Worm (Caenorhabditis elegans) whole organism, mixed stage, embryonic: Measurements from ENCODE around the gene rab-21.

Experiments
- bed-3 ChIP-seq: fragments of 200-800 bp; sonication (Bioruptor generic); optimal IDR thresholded peaks from 3 replicates; lab custom pipeline; 2018; ENCODE audit warnings: mild to moderate bottlenecking, missing genetic modification characterization, moderate library complexity, missing compliant biosample characterization
- blmp-1 ChIP-seq: fragments of 150-350 bp; optimal IDR thresholded peaks from 2 replicates; lab custom pipeline; 2014; ENCODE audit warnings: missing biosample characterization, missing genetic modification characterization
- ceh-39 ChIP-seq: fragments of 150-350 bp; optimal IDR thresholded peaks from 2 replicates; lab custom pipeline; 2014; ENCODE audit warnings: missing biosample characterization, missing genetic modification characterization
- ceh-43 ChIP-seq: fragments of 200-800 bp; sonication (Bioruptor generic); optimal IDR thresholded peaks from 2 replicates; lab custom pipeline; 2018; ENCODE audit warnings: mild to moderate bottlenecking, missing genetic modification characterization, moderate library complexity, missing compliant biosample characterization
- cnd-1 ChIP-seq: fragments of 200-800 bp; sonication (Bioruptor generic); optimal IDR thresholded peaks from 2 replicates; lab custom pipeline; 2018; ENCODE audit warnings: mild to moderate bottlenecking, missing genetic modification characterization, missing compliant biosample characterization
- drap-1 ChIP-seq: fragments of 200-800 bp; sonication (Bioruptor generic); optimal IDR thresholded peaks from 3 replicates; lab custom pipeline; 2018; ENCODE audit warnings: mild to moderate bottlenecking, missing genetic modification characterization, missing compliant biosample characterization
- elt-1 ChIP-seq: sonication (generic microtip); optimal IDR thresholded peaks from 2 replicates; lab custom pipeline; 2017; ENCODE audit warnings: missing genetic modification characterization, mild to moderate bottlenecking, missing compliant biosample characterization, antibody characterized with exemption, moderate library complexity, borderline replicate concordance; ENCODE audit not compliant: insufficient read depth
- elt-3 ChIP-seq: fragments of 150-350 bp; optimal IDR thresholded peaks from 2 replicates; lab custom pipeline; 2014; ENCODE audit warnings: missing biosample characterization, missing genetic modification characterization
- flh-1 ChIP-seq: fragments of 200-800 bp; sonication (Bioruptor generic); optimal IDR thresholded peaks from 2 replicates; lab custom pipeline; 2018; ENCODE audit warnings: mild to moderate bottlenecking, missing genetic modification characterization, moderate library complexity, missing compliant biosample characterization
- ham-2 ChIP-seq: fragments of 200-800 bp; sonication (Bioruptor generic); optimal IDR thresholded peaks from 2 replicates; lab custom pipeline; 2018; ENCODE audit warnings: mild to moderate bottlenecking, missing genetic modification characterization, missing compliant biosample characterization
- hlh-1 ChIP-seq: fragments of 150-350 bp; optimal IDR thresholded peaks from 2 replicates; lab custom pipeline; 2014; ENCODE audit warnings: missing biosample characterization, missing genetic modification reagents, missing genetic modification characterization
- lsy-2 ChIP-seq: fragments of 150-350 bp; optimal IDR thresholded peaks from 2 replicates; lab custom pipeline; 2014; ENCODE audit warnings: missing biosample characterization, missing genetic modification characterization
- mab-5 ChIP-seq: fragments of 150-350 bp; optimal IDR thresholded peaks from 2 replicates; lab custom pipeline; 2014; ENCODE audit warnings: missing biosample characterization, missing genetic modification characterization
- mls-2 ChIP-seq: sonication (generic microtip); optimal IDR thresholded peaks from 2 replicates; lab custom pipeline; 2016; ENCODE audit warnings: mild to moderate bottlenecking, missing genetic modification characterization, moderate library complexity, missing compliant biosample characterization
- nhr-12 ChIP-seq: fragments of 150-350 bp; optimal IDR thresholded peaks from 2 replicates; lab custom pipeline; 2014; ENCODE audit warnings: missing biosample characterization, missing genetic modification characterization
- nhr-2 ChIP-seq: fragments of 150-350 bp; optimal IDR thresholded peaks from 2 replicates; lab custom pipeline; 2014; ENCODE audit warnings: missing biosample characterization, missing genetic modification characterization
- nhr-237 ChIP-seq: fragments of 150-350 bp; optimal IDR thresholded peaks from 2 replicates; lab custom pipeline; 2014; ENCODE audit warnings: missing biosample characterization, missing genetic modification characterization
- pha-4 ChIP-seq: fragments of 150-350 bp; optimal IDR thresholded peaks from 2 replicates; lab custom pipeline; 2018; ENCODE audit warnings: missing biosample characterization, missing genetic modification reagents, missing genetic modification characterization
- sem-2 ChIP-seq: fragments of 200-800 bp; sonication (Bioruptor generic); optimal IDR thresholded peaks from 2 replicates; lab custom pipeline; 2018; ENCODE audit warnings: mild to moderate bottlenecking, missing genetic modification characterization, missing compliant biosample characterization
- sptf-1 ChIP-seq: sonication (generic microtip); optimal IDR thresholded peaks from 2 replicates; lab custom pipeline; 2017; ENCODE audit warnings: mild to moderate bottlenecking, missing genetic modification characterization, moderate library complexity, missing compliant biosample characterization
- unc-62 ChIP-seq: fragments of 150-350 bp; optimal IDR thresholded peaks from 2 replicates; lab custom pipeline; 2014; ENCODE audit warnings: missing biosample characterization, missing genetic modification reagents, missing genetic modification characterization
- zip-8 ChIP-seq: fragments of 150-350 bp; optimal IDR thresholded peaks from 2 replicates; lab custom pipeline; 2014; ENCODE audit warnings: missing biosample characterization, missing genetic modification characterization
- ztf-11 ChIP-seq: fragments of 150-350 bp; optimal IDR thresholded peaks from 2 replicates; lab custom pipeline; 2014; ENCODE audit warnings: missing biosample characterization, missing genetic modification characterization

Gene rab-21

ce11 chrII:8704413-8704874 lies 10.4 kb downstream of the rab-21 start, which contains the start of gene prx-5:
prx-5 (plus strand) TSS chrII:8704824.
- TF ChIP-seq ztf-11 (tag; lab: Kevin White, UChicago) (no peak), sem-2 (GFP tag; lab: Kevin White, UChicago) (no peak)

ce11 chrII:8703729-8704128 lies 11.1 kb downstream of the rab-21 start, which contains the start of gene ceh-7:
ceh-7 (minus strand) TSS chrII:8703829.
- TF ChIP-seq mls-2 (no peak), nhr-12 (tag; lab: Kevin White, UChicago) (no peak), unc-62 (no peak), cnd-1 (tag; lab: Kevin White, UChicago) (no peak)

- peak; percentile 52 for TF ChIP-seq pha-4 (tag; lab: Kevin White, UChicago)
- no peak for TF ChIP-seq zip-8
- TF ChIP-seq lsy-2, result no peak
- TF ChIP-seq nhr-237 (tag; lab: Kevin White, UChicago), result no peak
Measured at ce11 chrII:8701619-8702350, 13.0 kb downstream of the rab-21 start, which contains the start of gene sphk-1. sphk-1 (minus strand) TSS chrII:8701669.

- TF ChIP-seq nhr-12 (tag; lab: Kevin White, UChicago) (no peak), lsy-2 (peak; percentile 73)
Measured at ce11 chrII:8701059-8701458, 13.8 kb downstream of the rab-21 start.

ce11 chrII:8698828-8699227 lies 16.0 kb downstream of the rab-21 start, which contains the start of gene chdh-1:
chdh-1 (minus strand) TSS chrII:8698928.
- TF ChIP-seq bed-3 (GFP tag; lab: Kevin White, UChicago) (no peak), ceh-39 (tag; lab: Kevin White, UChicago) (no peak)

- no peak for TF ChIP-seq unc-62
- TF ChIP-seq mls-2, result no peak
- TF ChIP-seq zip-8, result no peak
- no peak for TF ChIP-seq sptf-1 (tag; lab: Kevin White, UChicago)
- no peak for TF ChIP-seq ceh-43 (GFP tag; lab: Kevin White, UChicago)
- TF ChIP-seq drap-1 (GFP tag; lab: Kevin White, UChicago), result no peak
- no peak for TF ChIP-seq ceh-39 (tag; lab: Kevin White, UChicago)
- no peak for TF ChIP-seq mab-5
- no peak for TF ChIP-seq hlh-1 (tag; lab: Kevin White, UChicago)
- TF ChIP-seq ham-2 (GFP tag; lab: Kevin White, UChicago), result no peak
- no peak for TF ChIP-seq nhr-2 (tag; lab: Kevin White, UChicago)
- no peak for TF ChIP-seq blmp-1 (tag; lab: Kevin White, UChicago)
- no peak for TF ChIP-seq nhr-12 (tag; lab: Kevin White, UChicago)
- no peak for TF ChIP-seq lsy-2
- TF ChIP-seq ztf-11 (tag; lab: Kevin White, UChicago), result no peak
- TF ChIP-seq nhr-237 (tag; lab: Kevin White, UChicago), result no peak
- TF ChIP-seq, all 35 proteins: peak for 0
Measured at ce11 chrII:8695783-8696182, 19.0 kb downstream of the rab-21 start, which contains the start of gene C34C6.10. C34C6.10 (minus strand) TSS chrII:8695883.

- TF ChIP-seq zip-8, result peak; percentile 72
- TF ChIP-seq elt-1 (tag; lab: Kevin White, UChicago), result no peak
- no peak for TF ChIP-seq elt-3
Measured at ce11 chrII:8691344-8691960, 23.4 kb downstream of the rab-21 start, which contains the start of gene C34C6.3. C34C6.3 (plus strand) TSS chrII:8691910.

ce11 chrII:8685623-8686022 lies 29.2 kb downstream of the rab-21 start, which contains the start of gene C34C6.9:
C34C6.9 (plus strand) TSS chrII:8685923.
- no peak for TF ChIP-seq elt-3
- no peak for TF ChIP-seq flh-1 (GFP tag; lab: Kevin White, UChicago)
- no peak for TF ChIP-seq lsy-2
